Worm (Caenorhabditis elegans) whole organism, midembryonic: Measurements from ENCODE around the gene F23D12.7.

Source experiments
- tab-1 ChIP-seq: fragments of 200-800 bp; sonication (Bioruptor generic); IDR thresholded peaks from 2 replicates; pipeline ENCODE4 v1.3.6; 2022; ENCODE audit warnings: missing genetic modification characterization, missing compliant biosample characterization
- ztf-29 ChIP-seq: fragments of 200-800 bp; sonication (Bioruptor generic); IDR thresholded peaks from 2 replicates; pipeline ENCODE4 v1.3.6; 2022; ENCODE audit warnings: missing genetic modification reagents, missing genetic modification characterization, missing compliant biosample characterization

DNA sequence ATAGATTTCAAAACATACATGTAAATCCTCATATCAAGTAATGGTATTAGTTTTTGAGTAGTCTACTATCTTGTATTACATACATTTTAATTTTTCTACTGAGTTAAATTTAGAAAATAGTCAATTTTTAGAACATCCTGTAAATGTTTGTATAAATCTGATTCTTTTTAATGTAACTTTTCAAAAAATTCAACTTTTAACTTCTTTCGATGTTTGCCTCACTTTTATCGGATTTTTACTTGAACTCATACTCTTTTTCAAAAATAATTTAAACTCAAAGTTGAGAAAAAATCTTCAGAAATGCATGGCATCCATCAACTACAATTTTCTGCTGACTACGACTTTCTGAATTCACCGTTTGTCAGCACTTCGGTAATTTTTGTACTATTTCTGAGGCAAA, 10.9 kb upstream of the F23D12.7 start, which contains the start of gene M163.7:
- TF ChIP-seq ztf-29 (GFP tag; lab: Robert Waterston, UW) (no peak), tab-1 (no peak)
